Worm (Caenorhabditis elegans) whole organism, young adult: ENCODE data around the gene srxa-12.

Experiments
- F33H1.4 ChIP-seq: fragments of 200-800 bp; sonication (Bioruptor generic); IDR thresholded peaks from 2 replicates; pipeline ENCODE4 v1.3.6; 2022; ENCODE audit warnings: missing genetic modification reagents, missing genetic modification characterization, missing compliant biosample characterization
- Y56A3A.18 ChIP-seq: fragments of 200-800 bp; sonication (Bioruptor generic); IDR thresholded peaks from 2 replicates; pipeline ENCODE4 v1.3.6; 2022; ENCODE audit warnings: missing genetic modification reagents, missing genetic modification characterization, missing compliant biosample characterization
- ets-4 ChIP-seq: fragments of 200-800 bp; sonication (Bioruptor generic); optimal IDR thresholded peaks from 2 replicates; lab custom pipeline; 2018; ENCODE audit warnings: mild to moderate bottlenecking, missing genetic modification characterization, missing compliant biosample characterization
- nhr-27 ChIP-seq: fragments of 200-800 bp; sonication (Bioruptor generic); optimal IDR thresholded peaks from 2 replicates; lab custom pipeline; 2018; ENCODE audit warnings: mild to moderate bottlenecking, missing genetic modification characterization, moderate library complexity, missing compliant biosample characterization
- nhr-90 ChIP-seq: sonication (generic microtip); optimal IDR thresholded peaks from 2 replicates; lab custom pipeline; 2016; ENCODE audit warnings: missing genotype, mild to moderate bottlenecking, missing genetic modification characterization, missing compliant biosample characterization
- snpc-4 ChIP-seq, 5 experiments: fragments of 150-350 bp in 1 of 5; sonication (generic microtip) in 4 of 5; optimal IDR thresholded peaks; 2 replicates each; lab custom pipeline; 2014 to 2018; ENCODE audit warnings: missing genetic modification characterization in 5 of 5, missing biosample characterization in 3 of 5, antibody characterized with exemption in 2 of 5, mild to moderate bottlenecking in 2 of 5, missing compliant biosample characterization in 2 of 5, missing genotype in 2 of 5, moderate library complexity in 2 of 5, missing genetic modification reagents in 1 of 5

ce11 chrV:13949752-13950151, 23.3 kb downstream of the srxa-12 start, which contains the start of gene R10D12.7:
- TF ChIP-seq ets-4 (GFP tag; lab: Kevin White, UChicago) (no peak), F33H1.4 (no peak), nhr-27 (tag; lab: Kevin White, UChicago) (no peak), nhr-90 (tag; lab: Kevin White, UChicago) (no peak), Y56A3A.18 (no peak), snpc-4 (GFP tag; optimal IDR thresholded peaks at IDR 0.05; lab: Kevin White, UChicago) (no peak), snpc-4 (tag; optimal IDR thresholded peaks at IDR 0.05; lab: Kevin White, UChicago) (no peak)
